Worm (Caenorhabditis elegans) whole organism, young adult: ENCODE data around the gene F21C10.4.

ENCODE experiments used
- F10E7.11 ChIP-seq: sonication (generic microtip); optimal IDR thresholded peaks from 2 replicates; lab custom pipeline; 2017; ENCODE audit warnings: mild to moderate bottlenecking, missing genetic modification characterization, moderate library complexity, missing compliant biosample characterization
- F22D6.2 ChIP-seq: sonication (generic microtip); optimal IDR thresholded peaks from 2 replicates; lab custom pipeline; 2016; ENCODE audit warnings: mild to moderate bottlenecking, missing genetic modification characterization, missing compliant biosample characterization
- F23B12.7 ChIP-seq: sonication (generic microtip); optimal IDR thresholded peaks from 2 replicates; lab custom pipeline; 2017; ENCODE audit warnings: missing genetic modification characterization, mild to moderate bottlenecking, missing compliant biosample characterization, antibody characterized with exemption, moderate library complexity; ENCODE audit not compliant: insufficient read depth
- T26A5.8 ChIP-seq: sonication (generic microtip); optimal IDR thresholded peaks from 2 replicates; lab custom pipeline; 2016; ENCODE audit warnings: missing genetic modification characterization, missing compliant biosample characterization
- Y53G8AR.9 ChIP-seq: fragments of 200-800 bp; sonication (Bioruptor generic); conservative IDR thresholded peaks from 2 replicates; pipeline ENCODE4 v1.3.6; 2022; ENCODE audit warnings: missing genetic modification reagents, missing genetic modification characterization, missing compliant biosample characterization
- Y67H2A.10 ChIP-seq: fragments of 200-800 bp; sonication (Bioruptor generic); conservative IDR thresholded peaks from 2 replicates; pipeline ENCODE4 v1.3.6; 2022; ENCODE audit warnings: missing genetic modification reagents, missing genetic modification characterization, missing compliant biosample characterization
- Y79H2A.3 ChIP-seq: fragments of 200-800 bp; sonication (Bioruptor generic); conservative IDR thresholded peaks from 2 replicates; pipeline ENCODE4 v1.3.6; 2022; ENCODE audit warnings: missing genetic modification reagents, missing genetic modification characterization, missing compliant biosample characterization
- Y95B8A.8 ChIP-seq: fragments of 200-800 bp; sonication (Bioruptor generic); IDR thresholded peaks from 2 replicates; pipeline ENCODE4 v1.3.6; 2022; ENCODE audit warnings: missing genetic modification reagents, missing genetic modification characterization, missing compliant biosample characterization
- athp-1 ChIP-seq: sonication (generic microtip); optimal IDR thresholded peaks from 2 replicates; lab custom pipeline; 2017; ENCODE audit warnings: mild to moderate bottlenecking, missing genetic modification characterization, missing compliant biosample characterization
- attf-5 ChIP-seq: fragments of 200-800 bp; sonication (Bioruptor generic); optimal IDR thresholded peaks from 2 replicates; lab custom pipeline; 2018; ENCODE audit warnings: mild to moderate bottlenecking, missing genetic modification characterization, missing compliant biosample characterization
- bed-2 ChIP-seq: fragments of 200-800 bp; sonication (Bioruptor generic); IDR thresholded peaks from 2 replicates; pipeline ENCODE4 v1.3.6; 2022; ENCODE audit warnings: missing genetic modification reagents, missing genetic modification characterization, missing compliant biosample characterization
- cebp-1 ChIP-seq, 2 experiments: fragments of 200-800 bp in 1 of 2; sonication (Bioruptor generic) in 1 of 2; sonication (generic microtip) in 1 of 2; IDR thresholded peaks in 1 of 2; optimal IDR thresholded peaks in 1 of 2; 2 replicates each; pipeline versions ENCODE4 v1.3.6 to Lab custom; 2017 to 2022; ENCODE audit warnings: missing compliant biosample characterization in 2 of 2, missing genetic modification characterization in 2 of 2, mild to moderate bottlenecking in 1 of 2, missing genetic modification reagents in 1 of 2, moderate library complexity in 1 of 2
- ceh-100 ChIP-seq: fragments of 200-800 bp; sonication (Bioruptor generic); IDR thresholded peaks from 2 replicates; pipeline ENCODE4 v1.3.6; 2022; ENCODE audit warnings: missing genetic modification reagents, missing genetic modification characterization, missing compliant biosample characterization
- ceh-40 ChIP-seq: fragments of 200-800 bp; sonication (Bioruptor generic); IDR thresholded peaks from 2 replicates; pipeline ENCODE4 v1.3.6; 2022; ENCODE audit warnings: missing genetic modification characterization, missing compliant biosample characterization
- ceh-79 ChIP-seq: sonication (generic microtip); optimal IDR thresholded peaks from 2 replicates; lab custom pipeline; 2017; ENCODE audit warnings: mild to moderate bottlenecking, missing genetic modification characterization, missing compliant biosample characterization
- chd-7 ChIP-seq: sonication (generic microtip); optimal IDR thresholded peaks from 2 replicates; lab custom pipeline; 2016; ENCODE audit warnings: mild to moderate bottlenecking, missing genetic modification characterization, moderate library complexity, missing compliant biosample characterization
- die-1 ChIP-seq: sonication (generic microtip); optimal IDR thresholded peaks from 2 replicates; lab custom pipeline; 2016; ENCODE audit warnings: missing genotype, mild to moderate bottlenecking, missing genetic modification characterization, missing compliant biosample characterization
- efl-1 ChIP-seq: fragments of 150-350 bp; optimal IDR thresholded peaks from 2 replicates; lab custom pipeline; 2014; ENCODE audit warnings: missing biosample characterization, missing genetic modification reagents, missing genetic modification characterization
- egl-44 ChIP-seq: fragments of 200-800 bp; sonication (Bioruptor generic); IDR thresholded peaks from 2 replicates; pipeline ENCODE4 v1.3.6; 2022; ENCODE audit warnings: missing genetic modification reagents, missing genetic modification characterization, missing compliant biosample characterization
- egrh-3 ChIP-seq: fragments of 200-800 bp; sonication (Bioruptor generic); IDR thresholded peaks from 2 replicates; pipeline ENCODE4 v1.3.6; 2022; ENCODE audit warnings: missing genetic modification reagents, missing genetic modification characterization, missing compliant biosample characterization
- fkh-3 ChIP-seq: sonication (generic microtip); optimal IDR thresholded peaks from 2 replicates; lab custom pipeline; 2016; ENCODE audit warnings: mild to moderate bottlenecking, missing genetic modification characterization, missing compliant biosample characterization
- hmg-20 ChIP-seq: fragments of 200-800 bp; sonication (Bioruptor generic); IDR thresholded peaks from 2 replicates; pipeline ENCODE4 v1.3.6; 2022; ENCODE audit warnings: missing genetic modification reagents, missing genetic modification characterization, missing compliant biosample characterization
- hsf-1 ChIP-seq: fragments of 200-800 bp; sonication (Bioruptor generic); IDR thresholded peaks from 2 replicates; pipeline ENCODE4 v1.3.6; 2022; ENCODE audit warnings: missing genetic modification reagents, missing genetic modification characterization, missing compliant biosample characterization
- lag-1 ChIP-seq: fragments of 200-800 bp; sonication (Bioruptor generic); IDR thresholded peaks from 2 replicates; pipeline ENCODE4 v1.3.6; 2022; ENCODE audit warnings: missing genetic modification reagents, missing genetic modification characterization, missing compliant biosample characterization
- let-607 ChIP-seq, 2 experiments: fragments of 200-800 bp in 1 of 2; sonication (Bioruptor generic) in 1 of 2; sonication (generic microtip) in 1 of 2; optimal IDR thresholded peaks; 2 replicates each; lab custom pipeline; 2016 to 2018; ENCODE audit warnings: mild to moderate bottlenecking in 2 of 2, missing compliant biosample characterization in 2 of 2, missing genetic modification characterization in 2 of 2, moderate library complexity in 2 of 2, missing genotype in 1 of 2
- lir-1 ChIP-seq: fragments of 200-800 bp; sonication (Bioruptor generic); conservative IDR thresholded peaks from 2 replicates; pipeline ENCODE4 v1.3.6; 2022; ENCODE audit warnings: missing genetic modification reagents, missing genetic modification characterization, missing compliant biosample characterization
- mxl-1 ChIP-seq: sonication (generic microtip); optimal IDR thresholded peaks from 2 replicates; lab custom pipeline; 2016; ENCODE audit warnings: missing genetic modification characterization, missing compliant biosample characterization
- nfya-2 ChIP-seq: fragments of 200-800 bp; sonication (Bioruptor generic); IDR thresholded peaks from 2 replicates; pipeline ENCODE4 v1.3.6; 2022; ENCODE audit warnings: missing genetic modification reagents, missing genetic modification characterization, missing compliant biosample characterization
- nfyb-1 ChIP-seq: fragments of 200-800 bp; sonication (Bioruptor generic); IDR thresholded peaks from 2 replicates; pipeline ENCODE4 v1.3.6; 2022; ENCODE audit warnings: missing genetic modification reagents, missing genetic modification characterization, missing compliant biosample characterization
- pbrm-1 ChIP-seq: fragments of 200-800 bp; sonication (Bioruptor generic); IDR thresholded peaks from 2 replicates; pipeline ENCODE4 v1.3.6; 2022; ENCODE audit warnings: missing genetic modification reagents, missing genetic modification characterization, missing compliant biosample characterization
- repo-1 ChIP-seq: sonication (generic microtip); optimal IDR thresholded peaks from 2 replicates; lab custom pipeline; 2017; ENCODE audit warnings: mild to moderate bottlenecking, missing genetic modification characterization, missing compliant biosample characterization
- snpc-1.1 ChIP-seq: sonication (generic microtip); optimal IDR thresholded peaks from 2 replicates; lab custom pipeline; 2017; ENCODE audit warnings: missing genetic modification characterization, mild to moderate bottlenecking, missing compliant biosample characterization, antibody characterized with exemption, moderate library complexity, missing genotype, missing genetic modification reagents; ENCODE audit not compliant: insufficient read depth
- tbx-9 ChIP-seq: sonication (generic microtip); optimal IDR thresholded peaks from 2 replicates; lab custom pipeline; 2016; ENCODE audit warnings: borderline replicate concordance, missing genetic modification characterization, inconsistent platforms, missing compliant biosample characterization
- xnd-1 ChIP-seq: sonication (generic microtip); optimal IDR thresholded peaks from 2 replicates; lab custom pipeline; 2016; ENCODE audit warnings: missing genotype, missing genetic modification reagents, missing genetic modification characterization, missing compliant biosample characterization
- ztf-18 ChIP-seq: sonication (generic microtip); optimal IDR thresholded peaks from 2 replicates; lab custom pipeline; 2016; ENCODE audit warnings: missing genotype, mild to moderate bottlenecking, missing genetic modification characterization, missing compliant biosample characterization

The F21C10.4 gene

ce11 chrV:9108219-9108618 is 18.2 kb upstream of the F21C10.4 start, which contains the start of gene F21C10.18:
Gene F21C10.18 (plus strand): TSS chrV:9108519.
- TF ChIP-seq ceh-79 (tag; lab: Kevin White, UChicago) = no peak
- TF ChIP-seq tbx-9 (tag; lab: Kevin White, UChicago) = no peak
- TF ChIP-seq Y79H2A.3 (GFP tag; lab: Robert Waterston, UW) = no peak
- no peak for TF ChIP-seq ceh-40 (GFP tag; lab: Robert Waterston, UW)
- TF ChIP-seq hsf-1 (GFP tag; lab: Robert Waterston, UW) = no peak
- no peak for TF ChIP-seq let-607 (tag; optimal IDR thresholded peaks at IDR 0.05; lab: Kevin White, UChicago)
- no peak for TF ChIP-seq mxl-1 (tag; lab: Kevin White, UChicago)
- TF ChIP-seq Y67H2A.10 (GFP tag; lab: Robert Waterston, UW) = no peak
- no peak for TF ChIP-seq Y95B8A.8 (GFP tag; lab: Robert Waterston, UW)
- no peak for TF ChIP-seq F10E7.11 (tag; lab: Kevin White, UChicago)
- no peak for TF ChIP-seq F23B12.7

DNA sequence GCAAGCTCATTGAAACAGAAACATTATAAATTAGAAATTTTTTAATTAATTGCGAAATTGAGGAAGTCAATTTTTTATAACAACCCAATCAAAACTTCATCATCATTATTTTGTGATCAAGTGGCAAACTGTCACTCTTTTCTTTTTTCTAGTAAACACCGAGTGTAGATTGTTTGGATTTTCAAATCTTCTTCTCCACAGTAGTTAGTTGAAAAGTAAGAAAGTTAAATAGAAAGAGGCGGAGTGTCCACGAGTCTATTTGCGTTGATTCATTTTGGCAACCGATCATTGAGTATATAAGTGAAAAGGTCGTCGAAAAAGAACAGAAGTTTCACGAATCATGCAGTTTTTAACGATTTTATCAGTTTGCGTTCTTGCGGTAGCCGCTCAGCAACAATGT is 17.1 kb upstream of the F21C10.4 start, which contains the start of gene pqn-31:
TSS of gene pqn-31 (plus strand) at position 301 of the 400 bp plus-strand sequence.
- TF ChIP-seq athp-1 = no peak
- no peak for TF ChIP-seq lag-1 (GFP tag; lab: Robert Waterston, UW)
- TF ChIP-seq F22D6.2 (tag; lab: Kevin White, UChicago) = no peak
- no peak for TF ChIP-seq mxl-1 (tag; lab: Kevin White, UChicago)
- TF ChIP-seq nfya-2 (GFP tag; lab: Robert Waterston, UW) = no peak
- TF ChIP-seq cebp-1 (GFP tag; IDR thresholded peaks at IDR 0.05; lab: Robert Waterston, UW) = no peak
- no peak for TF ChIP-seq cebp-1 (tag; optimal IDR thresholded peaks at IDR 0.05; lab: Kevin White, UChicago)
- no peak for TF ChIP-seq F23B12.7
- TF ChIP-seq ceh-100 (GFP tag; lab: Robert Waterston, UW) = no peak
- no peak for TF ChIP-seq egl-44 (GFP tag; lab: Robert Waterston, UW)
- no peak for TF ChIP-seq nfyb-1 (GFP tag; lab: Robert Waterston, UW)

- TF ChIP-seq egl-44 (GFP tag; lab: Robert Waterston, UW) = no peak
- no peak for TF ChIP-seq repo-1 (tag; lab: Kevin White, UChicago)
These were observed 14.5 kb upstream of the F21C10.4 start for ce11 chrV:9111957-9112356.

DNA sequence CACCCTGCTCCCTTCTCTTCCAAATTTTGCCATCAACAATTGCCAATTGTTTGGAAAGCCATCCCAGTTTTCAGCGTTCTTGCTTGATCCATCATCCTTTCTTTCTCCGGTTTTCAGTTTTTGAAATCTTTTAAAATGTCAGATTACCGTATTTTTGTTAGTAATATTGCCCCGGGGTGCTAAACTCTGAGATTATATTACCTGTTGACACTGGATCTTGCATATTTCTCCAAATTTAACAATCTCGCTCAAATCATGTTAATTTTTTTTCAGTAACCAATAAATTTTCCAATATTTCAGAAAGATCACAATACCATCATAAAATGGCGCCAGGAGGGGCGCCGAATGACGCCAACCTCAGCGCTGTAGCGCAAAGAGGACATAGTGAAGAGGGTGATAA is 13.9 kb upstream of the F21C10.4 start, which contains the start of gene F21C10.7:
TSS of gene F21C10.7 (plus strand) at position 301 of the 400 bp plus-strand sequence.
- TF ChIP-seq ztf-18 (tag; lab: Kevin White, UChicago) = no peak
- TF ChIP-seq attf-5 = no peak
- TF ChIP-seq lir-1 = no peak
- TF ChIP-seq mxl-1 (tag; lab: Kevin White, UChicago) = no peak
- no peak for TF ChIP-seq Y53G8AR.9
- TF ChIP-seq efl-1 (GFP tag; lab: Kevin White, UChicago) = no peak

- no peak for TF ChIP-seq chd-7 (tag; lab: Kevin White, UChicago)
- no peak for TF ChIP-seq snpc-1.1
- no peak for TF ChIP-seq fkh-3 (tag; lab: Kevin White, UChicago)
- TF ChIP-seq bed-2 (GFP tag; lab: Robert Waterston, UW) = no peak
- no peak for TF ChIP-seq xnd-1 (tag; lab: Kevin White, UChicago)
- TF ChIP-seq hmg-20 (GFP tag; lab: Robert Waterston, UW) = no peak
- TF ChIP-seq T26A5.8 (tag; lab: Kevin White, UChicago) = no peak
- TF ChIP-seq egrh-3 (GFP tag; lab: Robert Waterston, UW) = no peak
- TF ChIP-seq pbrm-1 (GFP tag; lab: Robert Waterston, UW) = no peak
- no peak for TF ChIP-seq ceh-40 (GFP tag; lab: Robert Waterston, UW)
- TF ChIP-seq efl-1 (GFP tag; lab: Kevin White, UChicago) = no peak
- TF ChIP-seq die-1 = no peak
These were observed 4.4 kb upstream of the F21C10.4 start, which contains the start of gene F21C10.13 for ce11 chrV:9122004-9122403. Gene F21C10.13 (plus strand): TSS chrV:9122304.
